Fruit fly (Drosophila melanogaster) whole organism, embryonic: Measurements from ENCODE around the gene CG13894.

Experiments used
- Ada2b ChIP-seq: fragments of 200-800 bp; sonication (Bioruptor generic); IDR thresholded peaks from 2 replicates; pipeline ENCODE4 v1.3.6; 2022; ENCODE audit warnings: missing biosample characterization, missing genetic modification characterization
- Atf6 ChIP-seq: fragments of 200-800 bp; sonication (Bioruptor generic); IDR thresholded peaks from 2 replicates; pipeline ENCODE4 v1.3.6; 2022; ENCODE audit warnings: missing biosample characterization, missing genetic modification characterization
- Awh ChIP-seq: fragments of 200-800 bp; sonication (Bioruptor generic); IDR thresholded peaks from 2 replicates; pipeline ENCODE4, ENCODE4 v1.3.6; 2022; ENCODE audit warnings: missing biosample characterization, missing genetic modification characterization
- B-H2 ChIP-seq: fragments of 200-800 bp; sonication (Bioruptor generic); optimal IDR thresholded peaks from 2 replicates; lab custom pipeline; 2018; ENCODE audit warnings: missing biosample characterization, mild to moderate bottlenecking, missing genetic modification characterization
- CG10209 ChIP-seq: fragments of 200-800 bp; sonication (Bioruptor generic); optimal IDR thresholded peaks from 3 replicates; lab custom pipeline; 2017; ENCODE audit warnings: missing biosample characterization, mild to moderate bottlenecking, missing genetic modification characterization, missing genetic modification reagents
- CG10979 ChIP-seq: fragments of 200-800 bp; sonication (Bioruptor generic); optimal IDR thresholded peaks from 2 replicates; lab custom pipeline; 2018; ENCODE audit warnings: missing biosample characterization, mild to moderate bottlenecking, missing genetic modification characterization, moderate library complexity
- CG11504 ChIP-seq: fragments of 200-800 bp; sonication (Bioruptor generic); optimal IDR thresholded peaks from 3 replicates; lab custom pipeline; 2019; ENCODE audit warnings: missing biosample characterization, mild to moderate bottlenecking, missing genetic modification characterization, moderate library complexity
- CG12236 ChIP-seq: fragments of 200-800 bp; sonication (Bioruptor generic); optimal IDR thresholded peaks from 2 replicates; lab custom pipeline; 2016; ENCODE audit warnings: missing biosample characterization, missing genetic modification characterization
- CG12744 ChIP-seq: fragments of 200-800 bp; sonication (Bioruptor generic); optimal IDR thresholded peaks from 2 replicates; lab custom pipeline; 2016; ENCODE audit warnings: missing biosample characterization, missing genetic modification characterization
- CG15514 ChIP-seq: fragments of 200-800 bp; sonication (Bioruptor generic); optimal IDR thresholded peaks from 3 replicates; lab custom pipeline; 2017; ENCODE audit warnings: missing biosample characterization, missing genetic modification characterization, mild to moderate bottlenecking, moderate library complexity, missing genetic modification reagents
- CG15696 ChIP-seq: fragments of 200-800 bp; sonication (Bioruptor generic); optimal IDR thresholded peaks from 2 replicates; lab custom pipeline; 2019; ENCODE audit warnings: missing biosample characterization, mild to moderate bottlenecking, missing genetic modification characterization, moderate library complexity
- CG32532 ChIP-seq: fragments of 200-800 bp; sonication (Bioruptor generic); IDR thresholded peaks from 2 replicates; pipeline ENCODE4 v1.3.6; 2022; ENCODE audit warnings: missing biosample characterization, missing genetic modification characterization
- CG4282 ChIP-seq: fragments of 200-800 bp; sonication (Bioruptor generic); optimal IDR thresholded peaks from 2 replicates; lab custom pipeline; 2016; ENCODE audit warnings: missing biosample characterization, missing genetic modification characterization
- CG4328 ChIP-seq: fragments of 200-800 bp; sonication (Bioruptor generic); optimal IDR thresholded peaks from 3 replicates; lab custom pipeline; 2017; ENCODE audit warnings: missing biosample characterization, missing genetic modification reagents, missing genetic modification characterization
- CG6175 ChIP-seq: fragments of 200-800 bp; sonication (Bioruptor generic); IDR thresholded peaks from 3 replicates; pipeline ENCODE4 v1.3.6; 2022; ENCODE audit warnings: missing biosample characterization, missing genetic modification characterization
- CG8388 ChIP-seq: fragments of 200-800 bp; sonication (Bioruptor generic); optimal IDR thresholded peaks from 2 replicates; lab custom pipeline; 2019; ENCODE audit warnings: missing biosample characterization, mild to moderate bottlenecking, missing genetic modification characterization, moderate library complexity
- Deaf1 ChIP-seq: fragments of 200-800 bp; optimal IDR thresholded peaks from 3 replicates; lab custom pipeline; 2019; ENCODE audit warnings: missing biosample characterization, mild to moderate bottlenecking, missing genetic modification characterization, moderate library complexity
- Hmr ChIP-seq: fragments of 200-800 bp; sonication (Bioruptor generic); optimal IDR thresholded peaks from 3 replicates; lab custom pipeline; 2017; ENCODE audit warnings: mild to moderate bottlenecking, missing biosample characterization, missing genetic modification reagents, missing genetic modification characterization
- Hr51 ChIP-seq, 2 experiments: fragments of 200-800 bp; sonication (Bioruptor generic); optimal IDR thresholded peaks; 2 replicates in 1 of 2; 3 replicates in 1 of 2; lab custom pipeline; 2016 to 2018; ENCODE audit warnings: missing biosample characterization in 2 of 2, missing genetic modification characterization in 2 of 2, mild to moderate bottlenecking in 1 of 2, moderate library complexity in 1 of 2
- Med ChIP-seq: fragments of 200-800 bp; sonication (Bioruptor generic); peaks from one replicate; lab custom pipeline; 2016; ENCODE audit warnings: missing biosample characterization, missing genetic modification characterization, mild to moderate bottlenecking, inconsistent platforms, moderate library complexity
- Meics ChIP-seq: fragments of 200-800 bp; sonication (Bioruptor generic); optimal IDR thresholded peaks from 2 replicates; lab custom pipeline; 2017; ENCODE audit warnings: missing biosample characterization, mild to moderate bottlenecking, missing genetic modification characterization
- Optix ChIP-seq: fragments of 200-800 bp; sonication (Bioruptor generic); IDR thresholded peaks from 3 replicates; pipeline ENCODE4 v1.3.6; 2022; ENCODE audit warnings: missing biosample characterization, missing genetic modification characterization
- Sox100B ChIP-seq: fragments of 200-800 bp; sonication (Bioruptor generic); optimal IDR thresholded peaks from 3 replicates; lab custom pipeline; 2018; ENCODE audit warnings: missing biosample characterization, mild to moderate bottlenecking, missing genetic modification characterization
- Sox102F ChIP-seq: fragments of 200-800 bp; sonication (Bioruptor generic); optimal IDR thresholded peaks from 2 replicates; lab custom pipeline; 2018; ENCODE audit warnings: missing biosample characterization, mild to moderate bottlenecking, missing genetic modification characterization, moderate library complexity
- abd-A ChIP-seq: fragments of 200-800 bp; sonication (Bioruptor generic); optimal IDR thresholded peaks from 3 replicates; lab custom pipeline; 2019; ENCODE audit warnings: missing biosample characterization, mild to moderate bottlenecking, missing genetic modification characterization, moderate library complexity
- az2 ChIP-seq: fragments of 200-800 bp; sonication (Bioruptor generic); optimal IDR thresholded peaks from 3 replicates; lab custom pipeline; 2016; ENCODE audit warnings: missing biosample characterization, missing genetic modification characterization
- bsh ChIP-seq, 2 experiments: fragments of 200-800 bp; sonication (Bioruptor generic); optimal IDR thresholded peaks; 2 replicates each; lab custom pipeline; 2017 to 2018; ENCODE audit warnings: mild to moderate bottlenecking in 2 of 2, missing biosample characterization in 2 of 2, missing genetic modification characterization in 2 of 2, moderate library complexity in 1 of 2
- crp ChIP-seq, 2 experiments: fragments of 200-800 bp; sonication (Bioruptor generic); optimal IDR thresholded peaks; 2 replicates in 1 of 2; 3 replicates in 1 of 2; lab custom pipeline; 2017; ENCODE audit warnings: missing biosample characterization in 2 of 2, missing genetic modification characterization in 2 of 2, mild to moderate bottlenecking in 1 of 2, moderate library complexity in 1 of 2
- cwo ChIP-seq: fragments of 200-800 bp; sonication (Bioruptor generic); optimal IDR thresholded peaks from 3 replicates; lab custom pipeline; 2017; ENCODE audit warnings: missing biosample characterization, missing genetic modification characterization, mild to moderate bottlenecking, moderate library complexity, missing genetic modification reagents
- da ChIP-seq: fragments of 200-800 bp; sonication (Bioruptor generic); optimal IDR thresholded peaks from 2 replicates; lab custom pipeline; 2016; ENCODE audit warnings: missing biosample characterization, missing genetic modification characterization
- danr ChIP-seq: fragments of 200-800 bp; sonication (Bioruptor generic); IDR thresholded peaks from 2 replicates; pipeline ENCODE4 v1.3.6; 2022; ENCODE audit warnings: missing biosample characterization, missing genetic modification characterization
- disco-r ChIP-seq: fragments of 200-800 bp; sonication (Bioruptor generic); optimal IDR thresholded peaks from 2 replicates; lab custom pipeline; 2016; ENCODE audit warnings: missing biosample characterization, missing genetic modification characterization
- esg ChIP-seq: fragments of 200-800 bp; sonication (Bioruptor generic); conservative IDR thresholded peaks from 2 replicates; pipeline ENCODE4 v1.3.6; 2022; ENCODE audit warnings: missing biosample characterization, missing genetic modification characterization
- exex ChIP-seq: fragments of 200-800 bp; sonication (Bioruptor generic); optimal IDR thresholded peaks from 4 replicates; lab custom pipeline; 2018; ENCODE audit warnings: missing biosample characterization, mild to moderate bottlenecking, missing genetic modification characterization, moderate library complexity
- gcm ChIP-seq: fragments of 200-800 bp; sonication (Bioruptor generic); optimal IDR thresholded peaks from 2 replicates; lab custom pipeline; 2019; ENCODE audit warnings: missing biosample characterization, mild to moderate bottlenecking, missing genetic modification characterization, moderate library complexity
- ham ChIP-seq: fragments of 200-800 bp; sonication (Bioruptor generic); IDR thresholded peaks from 2 replicates; pipeline ENCODE4 v1.3.6; 2022; ENCODE audit warnings: missing biosample characterization, missing genetic modification characterization
- hbn ChIP-seq: fragments of 200-800 bp; sonication (Bioruptor generic); IDR thresholded peaks from 2 replicates; pipeline ENCODE4 v1.3.6; 2022; ENCODE audit warnings: missing biosample characterization, missing genetic modification characterization; ENCODE audit not compliant: partially characterized antibody
- kah ChIP-seq: fragments of 200-800 bp; sonication (Bioruptor generic); optimal IDR thresholded peaks from 2 replicates; lab custom pipeline; 2018; ENCODE audit warnings: missing biosample characterization, mild to moderate bottlenecking, missing genetic modification characterization
- ken ChIP-seq: fragments of 200-800 bp; sonication (Bioruptor generic); IDR thresholded peaks from 3 replicates; pipeline ENCODE4 v1.3.6; 2022; ENCODE audit warnings: missing biosample characterization, missing genetic modification characterization
- lola ChIP-seq, 3 experiments: fragments of >200 bp in 2 of 3; fragments of 200-800 bp in 1 of 3; sonication (Bioruptor generic) in 1 of 3; optimal IDR thresholded peaks; 2 replicates each; lab custom pipeline; 2017 to 2019; ENCODE audit warnings: missing biosample characterization in 3 of 3, missing genetic modification characterization in 3 of 3, mild to moderate bottlenecking in 1 of 3, moderate library complexity in 1 of 3
- maf-S ChIP-seq: fragments of 200-800 bp; sonication (Bioruptor generic); optimal IDR thresholded peaks from 2 replicates; lab custom pipeline; 2016; ENCODE audit warnings: missing biosample characterization, missing genetic modification characterization
- nerfin-2 ChIP-seq: fragments of 200-800 bp; sonication (Bioruptor generic); IDR thresholded peaks from 2 replicates; pipeline ENCODE4 v1.3.6; 2022; ENCODE audit warnings: missing biosample characterization, missing genetic modification characterization; ENCODE audit not compliant: partially characterized antibody
- org-1 ChIP-seq: fragments of 200-800 bp; sonication (Bioruptor generic); optimal IDR thresholded peaks from 2 replicates; lab custom pipeline; 2017; ENCODE audit warnings: missing biosample characterization, missing genetic modification characterization
- rib ChIP-seq: fragments of 200-800 bp; sonication (Bioruptor generic); IDR thresholded peaks from 2 replicates; pipeline ENCODE4 v1.3.6; 2022; ENCODE audit warnings: missing biosample characterization, missing genetic modification characterization
- tap ChIP-seq: fragments of 200-800 bp; optimal IDR thresholded peaks from 3 replicates; lab custom pipeline; 2019; ENCODE audit warnings: missing biosample characterization, mild to moderate bottlenecking, missing genetic modification characterization, moderate library complexity
- twi ChIP-seq: fragments of 200-800 bp; optimal IDR thresholded peaks from 2 replicates; lab custom pipeline; 2019; ENCODE audit warnings: missing biosample characterization, mild to moderate bottlenecking, missing genetic modification characterization, moderate library complexity
- vnd ChIP-seq: fragments of 200-800 bp; sonication (Bioruptor generic); IDR thresholded peaks from 3 replicates; pipeline ENCODE4 v1.3.6; 2022; ENCODE audit warnings: missing biosample characterization, missing genetic modification characterization; ENCODE audit not compliant: partially characterized antibody

Gene CG13894

dm6 chr3L:733845-734697 is 35.1 kb upstream of the CG13894 start (continued):
- TF ChIP-seq CG15696, result no peak
- 0 out of 2 replicates have a peak, but pooled peaks have one; percentile 31 for TF ChIP-seq Atf6
- TF ChIP-seq tap (tag; lab: Kevin White, UChicago), result no peak
- TF ChIP-seq gcm (GFP tag; lab: Kevin White, UChicago), result no peak
- TF ChIP-seq nerfin-2 (GFP tag; lab: Robert Waterston, UW), result no peak
- TF ChIP-seq disco-r (GFP tag; lab: Kevin White, UChicago), result no peak
- peak; percentile 3 for TF ChIP-seq az2 (GFP tag; lab: Kevin White, UChicago)
- TF ChIP-seq Med (GFP tag; lab: Kevin White, UChicago), result peak; percentile 71
- peak; percentile 26 for TF ChIP-seq cwo
- TF ChIP-seq CG6175 (GFP tag; lab: Robert Waterston, UW), result peak; percentile 51; the same call in 1 of the 3 replicates
- TF ChIP-seq bsh (GFP tag; optimal IDR thresholded peaks at IDR 0.05; lab: Kevin White, UChicago), result peak; percentile 6 to 66
- no peak for TF ChIP-seq hbn (GFP tag; lab: Robert Waterston, UW)
- no peak for TF ChIP-seq rib (GFP tag; lab: Robert Waterston, UW)
- peak; percentile 43 for TF ChIP-seq Sox102F
- TF ChIP-seq CG15514 (GFP tag; lab: Kevin White, UChicago), result no peak
- TF ChIP-seq ken (GFP tag; lab: Robert Waterston, UW), result no peak
- TF ChIP-seq CG4328 (GFP tag; lab: Kevin White, UChicago), result no peak
- TF ChIP-seq exex (tag; lab: Kevin White, UChicago), result no peak
- TF ChIP-seq CG10979 (tag; lab: Kevin White, UChicago), result peak; percentile 42
- TF ChIP-seq abd-A (tag; lab: Kevin White, UChicago), result no peak
- peak; percentile 58 for TF ChIP-seq CG11504 (tag; lab: Kevin White, UChicago)
- no peak for TF ChIP-seq twi (tag; lab: Kevin White, UChicago)
- TF ChIP-seq CG32532 (GFP tag; lab: Robert Waterston, UW), result 0 out of 2 replicates have a peak, but pooled peaks have one; percentile 27
- peak; percentile 45 for TF ChIP-seq Meics (GFP tag; lab: Kevin White, UChicago)
- no peak for TF ChIP-seq CG4282 (GFP tag; lab: Kevin White, UChicago)
- no peak for TF ChIP-seq kah (GFP tag; lab: Kevin White, UChicago)
- TF ChIP-seq da (GFP tag; lab: Kevin White, UChicago), result no peak
- peak; percentile 19 for TF ChIP-seq org-1
- peak in 1 of 2 experiments; percentile 34 for TF ChIP-seq Hr51 (GFP tag; optimal IDR thresholded peaks at IDR 0.05; lab: Kevin White, UChicago)
- no peak for TF ChIP-seq crp (GFP tag; optimal IDR thresholded peaks at IDR 0.05; lab: Kevin White, UChicago)
- TF ChIP-seq Hmr (GFP tag; lab: Kevin White, UChicago), result peak; percentile 40
- no peak for TF ChIP-seq Deaf1 (tag; lab: Kevin White, UChicago)
- TF ChIP-seq CG8388, result peak; percentile 46
- peak; percentile 20; the same call in 1 of the 2 replicates for TF ChIP-seq esg (GFP tag; lab: Robert Waterston, UW)
- TF ChIP-seq danr, result no peak
- TF ChIP-seq ham (GFP tag; lab: Robert Waterston, UW), result no peak
- peak; percentile 32 for TF ChIP-seq CG10209 (GFP tag; lab: Kevin White, UChicago)
- no peak for TF ChIP-seq lola (GFP tag; optimal IDR thresholded peaks at IDR 0.05; lab: Kevin White, UChicago)
- TF ChIP-seq Ada2b (GFP tag; lab: Robert Waterston, UW), result peak; percentile 18; the same call in 1 of the 2 replicates
- no peak for TF ChIP-seq Optix (GFP tag; lab: Robert Waterston, UW)
- no peak for TF ChIP-seq maf-S (GFP tag; lab: Kevin White, UChicago)
- TF ChIP-seq vnd, result no peak
- TF ChIP-seq B-H2 (GFP tag; lab: Kevin White, UChicago), result no peak
- no peak for TF ChIP-seq CG12236 (GFP tag; lab: Kevin White, UChicago)
- TF ChIP-seq Sox100B (GFP tag; lab: Kevin White, UChicago), result peak; percentile 53
- no peak for TF ChIP-seq CG12744 (GFP tag; lab: Kevin White, UChicago)
- peak; percentile 66; the same call in 1 of the 2 replicates for TF ChIP-seq Awh (GFP tag; lab: Robert Waterston, UW)
